Fruit fly (Drosophila melanogaster) whole organism, embryonic: ENCODE measurements around the gene CG10031.
A peak's percentile ranks its signal among the peaks of the same experiment; 100 is the strongest.

Experiments
- B-H1 ChIP-seq: fragments of 200-800 bp; sonication (Bioruptor generic); IDR thresholded peaks from 3 replicates; pipeline ENCODE4 v1.3.6; 2022; ENCODE audit warnings: missing biosample characterization, missing genetic modification characterization
- Blimp-1 ChIP-seq: fragments of 200-800 bp; sonication (Bioruptor generic); optimal IDR thresholded peaks from 3 replicates; lab custom pipeline; 2018; ENCODE audit warnings: missing biosample characterization, missing genetic modification characterization, mild to moderate bottlenecking, moderate library complexity, missing genetic modification reagents
- CG11560 ChIP-seq: fragments of 200-800 bp; sonication (Bioruptor generic); IDR thresholded peaks from 3 replicates; pipeline ENCODE4 v1.3.6; 2022; ENCODE audit warnings: missing biosample characterization, missing genetic modification characterization
- CG12071 ChIP-seq: fragments of 200-800 bp; sonication (Bioruptor generic); optimal IDR thresholded peaks from 3 replicates; lab custom pipeline; 2018; ENCODE audit warnings: missing biosample characterization, mild to moderate bottlenecking, missing genetic modification characterization
- CG12744 ChIP-seq: fragments of 200-800 bp; sonication (Bioruptor generic); optimal IDR thresholded peaks from 2 replicates; lab custom pipeline; 2016; ENCODE audit warnings: missing biosample characterization, missing genetic modification characterization
- CG13424 ChIP-seq: fragments of 200-800 bp; sonication (Bioruptor generic); optimal IDR thresholded peaks from 2 replicates; lab custom pipeline; 2019; ENCODE audit warnings: missing biosample characterization, mild to moderate bottlenecking, missing genetic modification characterization, moderate library complexity
- CG14050 ChIP-seq: fragments of 200-800 bp; sonication (Bioruptor generic); IDR thresholded peaks from 3 replicates; pipeline ENCODE4 v1.3.6; 2022; ENCODE audit warnings: missing biosample characterization, missing genetic modification characterization
- CG17359 ChIP-seq: fragments of 200-800 bp; sonication (Bioruptor generic); optimal IDR thresholded peaks from 3 replicates; lab custom pipeline; 2018; ENCODE audit warnings: missing biosample characterization, mild to moderate bottlenecking, missing genetic modification characterization, moderate library complexity
- CG17568 ChIP-seq: fragments of 200-800 bp; sonication (Bioruptor generic); optimal IDR thresholded peaks from 2 replicates; lab custom pipeline; 2018; ENCODE audit warnings: missing biosample characterization, mild to moderate bottlenecking, missing genetic modification characterization, moderate library complexity
- CG2120 ChIP-seq: fragments of 200-800 bp; sonication (Bioruptor generic); optimal IDR thresholded peaks from 3 replicates; lab custom pipeline; 2016; ENCODE audit warnings: missing biosample characterization, missing genetic modification characterization
- CG2129 ChIP-seq: fragments of 200-800 bp; sonication (Bioruptor generic); IDR thresholded peaks from 2 replicates; pipeline ENCODE4 v1.3.6; 2022; ENCODE audit warnings: missing biosample characterization, missing genetic modification characterization; ENCODE audit not compliant: partially characterized antibody
- CG30431 ChIP-seq: fragments of 200-800 bp; sonication (Bioruptor generic); optimal IDR thresholded peaks from 2 replicates; lab custom pipeline; 2017; ENCODE audit warnings: missing biosample characterization, missing genetic modification characterization
- CG3065 ChIP-seq: fragments of 200-800 bp; sonication (Bioruptor generic); optimal IDR thresholded peaks from 2 replicates; lab custom pipeline; 2016; ENCODE audit warnings: missing biosample characterization, missing genetic modification characterization
- CG4424 ChIP-seq: fragments of 200-800 bp; sonication (Bioruptor generic); optimal IDR thresholded peaks from 3 replicates; lab custom pipeline; 2016; ENCODE audit warnings: missing biosample characterization, missing genetic modification characterization
- CG6689 ChIP-seq: fragments of 200-800 bp; sonication (Bioruptor generic); IDR thresholded peaks from 2 replicates; pipeline ENCODE4 v1.3.6; 2022; ENCODE audit warnings: missing biosample characterization, missing genetic modification characterization
- CG8281 ChIP-seq: fragments of 200-800 bp; sonication (Bioruptor generic); optimal IDR thresholded peaks from 2 replicates; lab custom pipeline; 2018; ENCODE audit warnings: missing biosample characterization, mild to moderate bottlenecking, missing genetic modification characterization, moderate library complexity
- CG9609 ChIP-seq: fragments of 200-800 bp; sonication (Bioruptor generic); optimal IDR thresholded peaks from 3 replicates; lab custom pipeline; 2016; ENCODE audit warnings: missing biosample characterization, missing genetic modification characterization
- CHES-1-like ChIP-seq: fragments of 200-800 bp; sonication (Bioruptor generic); optimal IDR thresholded peaks from 2 replicates; lab custom pipeline; 2016; ENCODE audit warnings: missing biosample characterization, missing genetic modification characterization
- D ChIP-seq, 2 experiments: fragments of 200-800 bp in 1 of 2; fragments of >200 bp in 1 of 2; sonication (Bioruptor generic) in 1 of 2; optimal IDR thresholded peaks; 2 replicates in 1 of 2; 3 replicates in 1 of 2; lab custom pipeline; 2017; ENCODE audit warnings: mild to moderate bottlenecking in 1 of 2, missing biosample characterization in 1 of 2, missing genetic modification characterization in 1 of 2, missing genetic modification reagents in 1 of 2
- D19B ChIP-seq: fragments of 200-800 bp; sonication (Bioruptor generic); optimal IDR thresholded peaks from 2 replicates; lab custom pipeline; 2017; ENCODE audit warnings: missing biosample characterization, mild to moderate bottlenecking, missing genetic modification characterization
- Deaf1 ChIP-seq: fragments of 200-800 bp; optimal IDR thresholded peaks from 3 replicates; lab custom pipeline; 2019; ENCODE audit warnings: missing biosample characterization, mild to moderate bottlenecking, missing genetic modification characterization, moderate library complexity
- Dip2 ChIP-seq: fragments of 200-800 bp; sonication (Bioruptor generic); IDR thresholded peaks from 2 replicates; pipeline ENCODE4 v1.3.6; 2022; ENCODE audit warnings: missing biosample characterization, missing genetic modification characterization
- Dip3 ChIP-seq: fragments of 200-800 bp; sonication (Bioruptor generic); optimal IDR thresholded peaks from 3 replicates; lab custom pipeline; 2016; ENCODE audit warnings: missing biosample characterization, missing genetic modification characterization
- Drgx ChIP-seq: fragments of 200-800 bp; sonication (Bioruptor generic); IDR thresholded peaks from 2 replicates; pipeline ENCODE4 v1.3.6; 2022; ENCODE audit warnings: missing biosample characterization, missing genetic modification characterization
- H15 ChIP-seq: fragments of 200-800 bp; sonication (Bioruptor generic); IDR thresholded peaks from 3 replicates; pipeline ENCODE4 v1.3.6; 2022; ENCODE audit warnings: missing biosample characterization, missing genetic modification characterization
- HmgZ ChIP-seq: fragments of 200-800 bp; sonication (Bioruptor generic); optimal IDR thresholded peaks from 2 replicates; lab custom pipeline; 2018; ENCODE audit warnings: missing biosample characterization, mild to moderate bottlenecking, missing genetic modification characterization
- Hmx ChIP-seq: fragments of 200-800 bp; sonication (Bioruptor generic); optimal IDR thresholded peaks from 2 replicates; lab custom pipeline; 2016; ENCODE audit warnings: missing biosample characterization, missing genetic modification characterization
- MESR4 ChIP-seq: fragments of 200-800 bp; sonication (Bioruptor generic); optimal IDR thresholded peaks from 2 replicates; lab custom pipeline; 2018; ENCODE audit warnings: missing biosample characterization, mild to moderate bottlenecking, missing genetic modification characterization, moderate library complexity
- Mes4 ChIP-seq: fragments of 200-800 bp; sonication (Bioruptor generic); optimal IDR thresholded peaks from 2 replicates; lab custom pipeline; 2016; ENCODE audit warnings: missing biosample characterization, missing genetic modification characterization
- NC2α ChIP-seq: fragments of 200-800 bp; sonication (Bioruptor generic); optimal IDR thresholded peaks from 2 replicates; lab custom pipeline; 2016; ENCODE audit warnings: missing biosample characterization, missing genetic modification characterization
- Neu2 ChIP-seq: fragments of 200-800 bp; sonication (Bioruptor generic); optimal IDR thresholded peaks from 3 replicates; lab custom pipeline; 2016; ENCODE audit warnings: missing biosample characterization, missing genetic modification characterization, borderline replicate concordance
- Stat92E ChIP-seq, 3 experiments: fragments of >200 bp in 2 of 3; fragments of 200-800 bp in 1 of 3; sonication (Bioruptor generic) in 1 of 3; optimal IDR thresholded peaks; 2 replicates each; lab custom pipeline; 2017 to 2019; ENCODE audit warnings: missing biosample characterization in 3 of 3, missing genetic modification characterization in 3 of 3, mild to moderate bottlenecking in 1 of 3, moderate library complexity in 1 of 3
- Taf1 ChIP-seq: fragments of 200-800 bp; sonication (Bioruptor generic); IDR thresholded peaks from 2 replicates; pipeline ENCODE4 v1.3.6; 2022; ENCODE audit warnings: missing biosample characterization, missing genetic modification characterization
- Trl ChIP-seq, 3 experiments: fragments of >200 bp in 2 of 3; fragments of 200-800 bp in 1 of 3; sonication (Bioruptor generic) in 1 of 3; optimal IDR thresholded peaks; 2 replicates in 1 of 3; 3 replicates in 2 of 3; lab custom pipeline; 2016 to 2017; ENCODE audit warnings: missing biosample characterization in 1 of 3, missing genetic modification characterization in 1 of 3
- bab2 ChIP-seq: fragments of 200-800 bp; sonication (Bioruptor generic); optimal IDR thresholded peaks from 2 replicates; lab custom pipeline; 2016; ENCODE audit warnings: missing biosample characterization, missing genetic modification characterization
- disco-r ChIP-seq: fragments of 200-800 bp; sonication (Bioruptor generic); optimal IDR thresholded peaks from 2 replicates; lab custom pipeline; 2016; ENCODE audit warnings: missing biosample characterization, missing genetic modification characterization
- ems ChIP-seq: fragments of 200-800 bp; sonication (Bioruptor generic); optimal IDR thresholded peaks from 3 replicates; lab custom pipeline; 2016; ENCODE audit warnings: missing biosample characterization, missing genetic modification characterization
- exex ChIP-seq: fragments of 200-800 bp; sonication (Bioruptor generic); optimal IDR thresholded peaks from 4 replicates; lab custom pipeline; 2018; ENCODE audit warnings: missing biosample characterization, mild to moderate bottlenecking, missing genetic modification characterization, moderate library complexity
- fd102C ChIP-seq: fragments of 200-800 bp; sonication (Bioruptor generic); optimal IDR thresholded peaks from 2 replicates; lab custom pipeline; 2018; ENCODE audit warnings: missing biosample characterization, mild to moderate bottlenecking, missing genetic modification characterization, moderate library complexity
- fru ChIP-seq: fragments of >200 bp; optimal IDR thresholded peaks from 2 replicates; lab custom pipeline; 2017
- inv ChIP-seq: fragments of 200-800 bp; sonication (Bioruptor generic); IDR thresholded peaks from 2 replicates; pipeline ENCODE4 v1.3.6; 2022; ENCODE audit warnings: missing biosample characterization, missing genetic modification characterization; ENCODE audit not compliant: partially characterized antibody
- knrl ChIP-seq: fragments of 200-800 bp; sonication (Bioruptor generic); IDR thresholded peaks from 3 replicates; pipeline ENCODE4 v1.3.6; 2022; ENCODE audit warnings: missing biosample characterization, missing genetic modification characterization; ENCODE audit not compliant: partially characterized antibody
- mld ChIP-seq: fragments of 200-800 bp; sonication (Bioruptor generic); IDR thresholded peaks from 3 replicates; pipeline ENCODE4 v1.3.6; 2022; ENCODE audit warnings: missing biosample characterization, missing genetic modification characterization; ENCODE audit not compliant: partially characterized antibody
- pb ChIP-seq: fragments of 200-800 bp; sonication (Bioruptor generic); optimal IDR thresholded peaks from 3 replicates; lab custom pipeline; 2016; ENCODE audit warnings: missing biosample characterization, missing genetic modification characterization
- sd ChIP-seq: fragments of 200-800 bp; sonication (Bioruptor generic); optimal IDR thresholded peaks from 3 replicates; lab custom pipeline; 2018; ENCODE audit warnings: missing biosample characterization, mild to moderate bottlenecking, missing genetic modification characterization, moderate library complexity
- sens ChIP-seq: fragments of 200-800 bp; sonication (Bioruptor generic); peaks from one replicate; lab custom pipeline; 2016; ENCODE audit warnings: missing biosample characterization, missing genetic modification characterization
- sob ChIP-seq: fragments of 200-800 bp; sonication (Bioruptor generic); IDR thresholded peaks from 2 replicates; pipeline ENCODE4 v1.3.6; 2022; ENCODE audit warnings: missing biosample characterization, missing genetic modification characterization
- stc ChIP-seq: fragments of 200-800 bp; sonication (Bioruptor generic); IDR thresholded peaks from 2 replicates; pipeline ENCODE4 v1.3.6; 2022; ENCODE audit warnings: missing biosample characterization, missing genetic modification characterization
- tll ChIP-seq, 2 experiments: fragments of 200-800 bp in 1 of 2; fragments of >200 bp in 1 of 2; sonication (Bioruptor generic) in 1 of 2; optimal IDR thresholded peaks; 2 replicates each; lab custom pipeline; 2017 to 2019; ENCODE audit warnings: missing biosample characterization in 2 of 2, missing genetic modification characterization in 2 of 2, mild to moderate bottlenecking in 1 of 2, moderate library complexity in 1 of 2
- unpg ChIP-seq: fragments of 200-800 bp; sonication (Bioruptor generic); optimal IDR thresholded peaks from 3 replicates; lab custom pipeline; 2018; ENCODE audit warnings: missing biosample characterization, mild to moderate bottlenecking, missing genetic modification characterization, moderate library complexity

Gene CG10031

dm6 chr2L:3703260-3703659 lies 4.4 kb upstream of the CG10031 start, which contains the start of gene CG2816 (continued):
- TF ChIP-seq B-H1 (GFP tag; lab: Robert Waterston, UW): no peak
- TF ChIP-seq CHES-1-like: peak; percentile 79
- TF ChIP-seq CG17359 (tag; lab: Kevin White, UChicago): peak; percentile 18
- TF ChIP-seq CG17568 (GFP tag; lab: Kevin White, UChicago): no peak
- TF ChIP-seq CG2120: peak; percentile 97
- peak; percentile 27 for TF ChIP-seq D19B (GFP tag; lab: Kevin White, UChicago)
- TF ChIP-seq Blimp-1 (GFP tag; lab: Kevin White, UChicago): no peak
- TF ChIP-seq mld (GFP tag; lab: Robert Waterston, UW): no peak
- no peak for TF ChIP-seq knrl (GFP tag; lab: Robert Waterston, UW)
- TF ChIP-seq Taf1 (GFP tag; lab: Robert Waterston, UW): peak; percentile 73
- peak; percentile 40 for TF ChIP-seq HmgZ (tag; lab: Kevin White, UChicago)
- peak; percentile 55 for TF ChIP-seq unpg (GFP tag; lab: Kevin White, UChicago)
- no peak for TF ChIP-seq fd102C (GFP tag; lab: Kevin White, UChicago)
- no peak for TF ChIP-seq Trl (optimal IDR thresholded peaks at IDR 0.05; lab: Kevin White, UChicago)
- peak; percentile 26 for TF ChIP-seq Trl (GFP tag; optimal IDR thresholded peaks at IDR 0.05; lab: Kevin White, UChicago)
- no peak for TF ChIP-seq stc (GFP tag; lab: Robert Waterston, UW)
- TF ChIP-seq H15 (GFP tag; lab: Robert Waterston, UW): no peak
- TF ChIP-seq CG3065 (GFP tag; lab: Kevin White, UChicago): no peak
- TF ChIP-seq CG12071: peak; percentile 20
- peak; percentile 6 for TF ChIP-seq CG30431
- no peak for TF ChIP-seq inv (GFP tag; lab: Robert Waterston, UW)
- TF ChIP-seq Drgx (GFP tag; lab: Robert Waterston, UW): peak; percentile 92; the same call in 1 of the 2 replicates
- TF ChIP-seq fru (lab: Kevin White, UChicago): no peak
- TF ChIP-seq Dip3 (GFP tag; lab: Kevin White, UChicago): peak; percentile 83
- TF ChIP-seq Hmx: no peak
- peak; percentile 61 for TF ChIP-seq sd (tag; lab: Kevin White, UChicago)
- TF ChIP-seq CG11560 (tag; lab: Robert Waterston, UW): peak; percentile 75
- no peak for TF ChIP-seq disco-r (GFP tag; lab: Kevin White, UChicago)
- no peak for TF ChIP-seq tll (GFP tag; optimal IDR thresholded peaks at IDR 0.05; lab: Kevin White, UChicago)
- peak; percentile 77 for TF ChIP-seq CG9609
- peak; percentile 0 for TF ChIP-seq bab2
- TF ChIP-seq pb: no peak
- peak; percentile 24; the same call in 1 of the 3 replicates for TF ChIP-seq CG14050
- no peak for TF ChIP-seq Mes4 (GFP tag; lab: Kevin White, UChicago)
- TF ChIP-seq Deaf1 (tag; lab: Kevin White, UChicago): no peak
- TF ChIP-seq Stat92E (GFP tag; optimal IDR thresholded peaks at IDR 0.05; lab: Kevin White, UChicago): no peak
- TF ChIP-seq NC2α (GFP tag; lab: Kevin White, UChicago): no peak
- TF ChIP-seq CG6689: 0 out of 2 replicates have a peak, but pooled peaks have one; percentile 35
- TF ChIP-seq sob: peak; percentile 93
- no peak for TF ChIP-seq CG2129 (GFP tag; lab: Robert Waterston, UW)
- TF ChIP-seq exex: no peak
- TF ChIP-seq sens (GFP tag; lab: Kevin White, UChicago): peak; percentile 78
- peak; percentile 37 for TF ChIP-seq CG13424 (tag; lab: Kevin White, UChicago)
- TF ChIP-seq CG4424 (GFP tag; lab: Kevin White, UChicago): no peak
- peak; percentile 68 for TF ChIP-seq ems (GFP tag; lab: Kevin White, UChicago)
- peak; percentile 24 for TF ChIP-seq CG12744 (GFP tag; lab: Kevin White, UChicago)
- TF ChIP-seq D (optimal IDR thresholded peaks at IDR 0.05; lab: Kevin White, UChicago): no peak
- no peak for TF ChIP-seq D (GFP tag; optimal IDR thresholded peaks at IDR 0.05; lab: Kevin White, UChicago)
- TF ChIP-seq CG8281 (tag; lab: Kevin White, UChicago): no peak
- no peak for TF ChIP-seq MESR4 (GFP tag; lab: Kevin White, UChicago)
- TF ChIP-seq Dip2 (GFP tag; lab: Robert Waterston, UW): no peak
- TF ChIP-seq Neu2 (GFP tag; lab: Kevin White, UChicago): no peak
